Worm (Caenorhabditis elegans): ENCODE data around the gene del-2.

ce11 chrIV:9618836-9619235 lies 23.0 kb downstream of the del-2 start:
- TF ChIP-seq nfya-1 (tag; optimal IDR thresholded peaks at IDR 0.05; ENCODE audit: borderline replicate concordance, insufficient read depth), result no peak
- TF ChIP-seq F39B2.1 (GFP tag; IDR thresholded peaks at IDR 0.05), result no peak
- no peak for TF ChIP-seq T26A5.8 (tag; optimal IDR thresholded peaks at IDR 0.05)
- TF ChIP-seq pha-4 (tag; optimal IDR thresholded peaks at IDR 0.05), result no peak
- no peak for TF ChIP-seq snpc-3.4 (tag; optimal IDR thresholded peaks at IDR 0.05)
- TF ChIP-seq rec-8 (tag; optimal IDR thresholded peaks at IDR 0.05), result no peak
